Fruit fly (Drosophila melanogaster) whole organism, wandering third instar larva: ENCODE data around the gene Sec16.
A peak's percentile ranks its signal among the peaks of the same experiment; 100 is the strongest.

Source experiments
- Sp1 ChIP-seq: fragments of 200-800 bp; sonication (Bioruptor generic); optimal IDR thresholded peaks from 3 replicates; lab custom pipeline; 2019; ENCODE audit warnings: missing biosample characterization, mild to moderate bottlenecking, missing genetic modification characterization, moderate library complexity
- jim ChIP-seq: fragments of 175-275, 200-325 bp; sonication (Bioruptor generic); optimal IDR thresholded peaks from 2 replicates; lab custom pipeline; 2016; ENCODE audit warnings: missing biosample characterization, mild to moderate bottlenecking, missing genetic modification characterization
- sv ChIP-seq: fragments of 200-800 bp; sonication (Bioruptor generic); optimal IDR thresholded peaks from 3 replicates; lab custom pipeline; 2016; ENCODE audit warnings: missing biosample characterization, missing genetic modification characterization

DNA sequence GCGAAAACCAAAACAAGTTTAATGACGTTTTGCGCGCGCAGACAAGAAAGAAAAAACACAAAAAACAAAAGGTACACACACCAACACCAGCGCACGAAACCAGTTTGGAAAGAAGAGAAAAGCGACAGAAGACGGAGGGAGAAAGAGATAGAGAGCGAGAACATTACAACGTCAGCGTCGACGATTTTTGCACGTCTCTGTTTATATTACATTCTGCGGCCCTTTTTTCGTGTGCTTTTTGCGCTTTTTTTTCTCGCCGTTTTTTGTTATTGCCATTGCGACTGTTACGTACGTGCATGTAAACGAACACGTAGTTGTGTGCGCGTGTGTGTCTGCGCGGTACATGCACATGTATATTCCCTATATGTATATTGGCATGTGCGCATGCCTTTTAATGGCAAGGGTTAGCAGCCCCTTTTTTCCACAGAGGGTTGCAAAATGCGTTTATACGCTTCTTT lies 15.8 kb upstream of the Sec16 start:
- TF ChIP-seq Sp1 (GFP tag; lab: Kevin White, UChicago) (no peak), jim (GFP tag; lab: Kevin White, UChicago) (peak; percentile 64), sv (GFP tag; lab: Kevin White, UChicago) (no peak)
